Worm (Caenorhabditis elegans) whole organism, L2 larva: ENCODE measurements around the gene fbxa-209.

ENCODE experiments used
- ama-1 ChIP-seq: fragments of 150-350 bp; optimal IDR thresholded peaks from 2 replicates; lab custom pipeline; 2018; ENCODE audit warnings: inconsistent platforms
- ceh-16 ChIP-seq: fragments of 150-350 bp; optimal IDR thresholded peaks from 2 replicates; lab custom pipeline; 2014; ENCODE audit warnings: missing biosample characterization, missing genetic modification characterization
- egl-27 ChIP-seq: sonication (generic microtip); optimal IDR thresholded peaks from 3 replicates; lab custom pipeline; 2017; ENCODE audit warnings: missing biosample characterization, missing genetic modification reagents, missing genetic modification characterization
- fos-1 ChIP-seq: fragments of 150-350 bp; optimal IDR thresholded peaks from 2 replicates; lab custom pipeline; 2014; ENCODE audit warnings: missing biosample characterization, missing genetic modification characterization
- lin-13 ChIP-seq: fragments of 150-350 bp; optimal IDR thresholded peaks from 2 replicates; lab custom pipeline; 2014; ENCODE audit warnings: missing biosample characterization, missing genetic modification reagents, missing genetic modification characterization
- lsy-2 ChIP-seq, 2 experiments: fragments of 150-350 bp in 1 of 2; sonication (generic microtip) in 1 of 2; optimal IDR thresholded peaks; 2 replicates each; lab custom pipeline; 2014 to 2017; ENCODE audit warnings: missing biosample characterization in 2 of 2, missing genetic modification characterization in 2 of 2
- mdl-1 ChIP-seq, 2 experiments: fragments of 150-350 bp in 1 of 2; sonication (generic microtip) in 1 of 2; optimal IDR thresholded peaks; 2 replicates each; lab custom pipeline; 2017; ENCODE audit warnings: missing biosample characterization in 2 of 2, missing genetic modification characterization in 2 of 2
- nhr-129 ChIP-seq: fragments of 150-350 bp; optimal IDR thresholded peaks from 2 replicates; lab custom pipeline; 2014; ENCODE audit warnings: missing biosample characterization, missing genetic modification characterization
- nhr-25 ChIP-seq: fragments of 150-350 bp; sonication (generic microtip); optimal IDR thresholded peaks from 3 replicates; lab custom pipeline; 2014; ENCODE audit warnings: missing biosample characterization, missing genetic modification characterization
- skn-1 ChIP-seq: sonication (generic microtip); optimal IDR thresholded peaks from 2 replicates; lab custom pipeline; 2017; ENCODE audit warnings: missing biosample characterization, missing genetic modification characterization
- sma-3 ChIP-seq: sonication (generic microtip); optimal IDR thresholded peaks from 2 replicates; lab custom pipeline; 2016; ENCODE audit warnings: missing genetic modification reagents, missing genetic modification characterization, missing compliant biosample characterization
- snpc-4 ChIP-seq: fragments of 150-350 bp; optimal IDR thresholded peaks from 2 replicates; lab custom pipeline; 2014; ENCODE audit warnings: missing biosample characterization, missing genetic modification characterization

The fbxa-209 gene

ce11 chrV:15376223-15376622, 50.6 kb downstream of the fbxa-209 start, which contains the start of gene srh-52:
TSS of gene srh-52 (minus strand) at chrV:15376323.
- TF ChIP-seq egl-27 (tag; lab: Kevin White, UChicago), result no peak
- TF ChIP-seq snpc-4 (tag; lab: Kevin White, UChicago), result no peak
- no peak for TF ChIP-seq ama-1
- no peak for TF ChIP-seq nhr-25 (tag; lab: Kevin White, UChicago)
- TF ChIP-seq lsy-2 (tag; optimal IDR thresholded peaks at IDR 0.05; lab: Kevin White, UChicago), result no peak
- no peak for TF ChIP-seq mdl-1 (tag; optimal IDR thresholded peaks at IDR 0.05; lab: Kevin White, UChicago)
- no peak for TF ChIP-seq skn-1 (tag; lab: Kevin White, UChicago)
- TF ChIP-seq fos-1, result no peak
- no peak for TF ChIP-seq lin-13 (GFP tag; lab: Kevin White, UChicago)
- TF ChIP-seq sma-3 (GFP tag; lab: Kevin White, UChicago), result no peak
- TF ChIP-seq ceh-16 (tag; lab: Kevin White, UChicago), result no peak
- TF ChIP-seq nhr-129, result no peak
